Worm (Caenorhabditis elegans): ENCODE results near the gene tbcc-1.

- TF ChIP-seq snpc-4 (tag; optimal IDR thresholded peaks at IDR 0.05) = no peak
- no peak for TF ChIP-seq unc-62 (GFP tag; optimal IDR thresholded peaks at IDR 0.05)
- no peak for TF ChIP-seq unc-39 (tag; optimal IDR thresholded peaks at IDR 0.05)
- no peak for TF ChIP-seq elt-1 (tag; optimal IDR thresholded peaks at IDR 0.05; ENCODE audit: borderline replicate concordance, insufficient read depth)
- TF ChIP-seq zip-8 (tag; optimal IDR thresholded peaks at IDR 0.05) = no peak
- TF ChIP-seq nhr-28 (tag; optimal IDR thresholded peaks at IDR 0.05) = no peak
- no peak for TF ChIP-seq sptf-1 (tag; optimal IDR thresholded peaks at IDR 0.05)
- no peak for TF ChIP-seq elt-3 (tag; optimal IDR thresholded peaks at IDR 0.05)
- TF ChIP-seq mep-1 (tag; optimal IDR thresholded peaks at IDR 0.05) = no peak
- TF ChIP-seq ces-1 (GFP tag; optimal IDR thresholded peaks at IDR 0.05) = no peak
Observed at ce11 chrIII:2760726-2761125, 27.5 kb upstream of the tbcc-1 start, which contains the start of gene pho-9.
